Fruit fly (Drosophila melanogaster): Measurements from ENCODE around the gene Cbs.

Cbs gene

dm6 chrX:21031819-21032261, 13.1 kb upstream of the Cbs start, which contains the start of gene CG1529 (continued):
- TF ChIP-seq HLH4C (GFP tag; IDR thresholded peaks at IDR 0.05; ENCODE audit: partially characterized antibody) (peak; percentile 51), Lhr (GFP tag; optimal IDR thresholded peaks at IDR 0.05) (peak; percentile 19), CG13287 (GFP tag; IDR thresholded peaks at IDR 0.05; ENCODE audit: partially characterized antibody) (peak; percentile 56), Dll (GFP tag; IDR thresholded peaks at IDR 0.05; ENCODE audit: partially characterized antibody) (0 out of 4 replicates have a peak, but pooled peaks have one; percentile 56), nmo (GFP tag; optimal IDR thresholded peaks at IDR 0.05) (peak; percentile 17), trem (tag; optimal IDR thresholded peaks at IDR 0.05) (peak; percentile 13), CG14710 (tag; optimal IDR thresholded peaks at IDR 0.05) (peak; percentile 18), chinmo (GFP tag; IDR thresholded peaks at IDR 0.05; ENCODE audit: partially characterized antibody) (0 out of 4 replicates have a peak, but pooled peaks have one; percentile 12), bbx (GFP tag; IDR thresholded peaks at IDR 0.05; ENCODE audit: partially characterized antibody) (peak; percentile 35; the same call in 1 of the 2 replicates), MESR4 (GFP tag; optimal IDR thresholded peaks at IDR 0.05) (peak; percentile 64), tap (tag; optimal IDR thresholded peaks at IDR 0.05) (no peak), MBD-R2 (GFP tag; IDR thresholded peaks at IDR 0.05) (peak; percentile 70), gfzf (GFP tag; optimal IDR thresholded peaks at IDR 0.05) (peak; percentile 57)

DNA sequence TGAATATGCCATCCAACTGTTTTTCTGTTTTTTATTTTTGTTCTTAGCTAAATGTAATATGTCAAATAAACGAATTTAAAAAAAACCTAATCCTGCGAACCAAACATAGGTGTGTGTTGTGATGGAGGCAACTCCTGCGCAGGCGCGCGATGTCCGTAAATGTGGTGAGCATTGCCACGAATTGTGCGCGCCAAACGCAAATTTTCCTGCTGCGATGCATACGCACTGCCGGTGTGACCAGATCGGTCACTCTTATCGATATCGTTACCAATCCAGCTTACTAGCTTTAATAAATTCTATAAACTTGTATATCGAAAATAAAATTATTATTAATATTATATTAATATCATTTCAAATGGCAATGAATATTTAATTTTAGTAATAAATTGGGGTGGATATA, 10.3 kb upstream of the Cbs start:
- peak; percentile 17; the same call in 1 of the 2 replicates for TF ChIP-seq bbx (GFP tag; IDR thresholded peaks at IDR 0.05; ENCODE audit: partially characterized antibody)
- no peak for TF ChIP-seq CG6272 (GFP tag; IDR thresholded peaks at IDR 0.05)
- peak; percentile 66 for TF ChIP-seq Dref (GFP tag; IDR thresholded peaks at IDR 0.05)
- TF ChIP-seq pzg (GFP tag; optimal IDR thresholded peaks at IDR 0.05) = peak; percentile 9
- no peak for TF ChIP-seq CG9817 (tag; optimal IDR thresholded peaks at IDR 0.05)
- no peak for TF ChIP-seq gsb-n (tag; optimal IDR thresholded peaks at IDR 0.05)
- TF ChIP-seq Hr51 (GFP tag; optimal IDR thresholded peaks at IDR 0.05) = no peak
- TF ChIP-seq sens-2 (GFP tag; IDR thresholded peaks at IDR 0.05) = no peak
- no peak for TF ChIP-seq scrt (GFP tag; optimal IDR thresholded peaks at IDR 0.05)
- TF ChIP-seq amos (GFP tag; IDR thresholded peaks at IDR 0.05; ENCODE audit: partially characterized antibody) = peak; percentile 44; the same call in 1 of the 2 replicates
- TF ChIP-seq CG15011 (GFP tag; optimal IDR thresholded peaks at IDR 0.05) = no peak
- TF ChIP-seq B-H2 (GFP tag; optimal IDR thresholded peaks at IDR 0.05) = no peak
- TF ChIP-seq h (optimal IDR thresholded peaks at IDR 0.05) = no peak
- peak; percentile 63; the same call in 1 of the 3 replicates for TF ChIP-seq CG6791 (GFP tag; IDR thresholded peaks at IDR 0.05; ENCODE audit: partially characterized antibody)
- peak; percentile 24 for TF ChIP-seq ewg (GFP tag; optimal IDR thresholded peaks at IDR 0.05)
- peak; percentile 20; the same call in 1 of the 2 replicates for TF ChIP-seq Bgb (GFP tag; IDR thresholded peaks at IDR 0.05; ENCODE audit: partially characterized antibody)
- TF ChIP-seq trem (tag; optimal IDR thresholded peaks at IDR 0.05) = peak; percentile 21
- no peak for TF ChIP-seq bsh (GFP tag; optimal IDR thresholded peaks at IDR 0.05)
- no peak for TF ChIP-seq CG4617 (GFP tag; optimal IDR thresholded peaks at IDR 0.05; ENCODE audit: borderline replicate concordance)
- peak; percentile 71 for TF ChIP-seq E2f2 (GFP tag; IDR thresholded peaks at IDR 0.05)
- peak; percentile 19 for TF ChIP-seq Dp (GFP tag; optimal IDR thresholded peaks at IDR 0.05)
- 0 out of 2 replicates have a peak, but pooled peaks have one; percentile 10 for TF ChIP-seq CG42726 (GFP tag; IDR thresholded peaks at IDR 0.05; ENCODE audit: partially characterized antibody)
- TF ChIP-seq bcd (GFP tag; optimal IDR thresholded peaks at IDR 0.05) = no peak
- TF ChIP-seq CG17186 (GFP tag; optimal IDR thresholded peaks at IDR 0.05) = peak; percentile 14
- peak; percentile 13; the same call in 1 of the 2 replicates for TF ChIP-seq hbn (GFP tag; IDR thresholded peaks at IDR 0.05; ENCODE audit: partially characterized antibody)
- peak; percentile 22; the same call in 1 of the 3 replicates for TF ChIP-seq Opbp (GFP tag; IDR thresholded peaks at IDR 0.05; ENCODE audit: partially characterized antibody)
- peak; percentile 37 for TF ChIP-seq stwl (tag; optimal IDR thresholded peaks at IDR 0.05)
- no peak for TF ChIP-seq aop (GFP tag; IDR thresholded peaks at IDR 0.05)

All from whole organism, embryonic.